Fruit fly (Drosophila melanogaster) whole organism, prepupa: ENCODE measurements around the gene tos.

Experiments
- Blimp-1 ChIP-seq: fragments of 200-800 bp; sonication (Bioruptor generic); optimal IDR thresholded peaks from 3 replicates; lab custom pipeline; 2017; ENCODE audit warnings: missing biosample characterization, missing genetic modification characterization, mild to moderate bottlenecking, moderate library complexity, missing genetic modification reagents
- CG10631 ChIP-seq: fragments of 200-800 bp; sonication (Bioruptor generic); optimal IDR thresholded peaks from 2 replicates; lab custom pipeline; 2016; ENCODE audit warnings: missing biosample characterization, missing genetic modification characterization
- CG10669 ChIP-seq: fragments of 200-800 bp; sonication (Bioruptor generic); optimal IDR thresholded peaks from 3 replicates; lab custom pipeline; 2018; ENCODE audit warnings: missing biosample characterization, mild to moderate bottlenecking, missing genetic modification characterization, moderate library complexity
- CG11294 ChIP-seq: fragments of 200-800 bp; sonication (Bioruptor generic); IDR thresholded peaks from 2 replicates; pipeline ENCODE4 v1.3.6; 2022; ENCODE audit warnings: missing biosample characterization, missing genetic modification characterization
- CG11902 ChIP-seq: fragments of 200-800 bp; sonication (Bioruptor generic); optimal IDR thresholded peaks from 3 replicates; lab custom pipeline; 2016; ENCODE audit warnings: missing biosample characterization, missing genetic modification characterization
- CG15336 ChIP-seq: fragments of 200-800 bp; sonication (Bioruptor generic); IDR thresholded peaks from 2 replicates; pipeline ENCODE4 v1.3.6; 2022; ENCODE audit warnings: missing biosample characterization, missing genetic modification characterization
- CG1621 ChIP-seq: fragments of 200-800 bp; sonication (Bioruptor generic); optimal IDR thresholded peaks from 3 replicates; lab custom pipeline; 2018; ENCODE audit warnings: missing biosample characterization, mild to moderate bottlenecking, missing genetic modification characterization
- CG16779 ChIP-seq: fragments of 200-800 bp; sonication (Bioruptor generic); optimal IDR thresholded peaks from 3 replicates; lab custom pipeline; 2017; ENCODE audit warnings: missing biosample characterization, mild to moderate bottlenecking, missing genetic modification characterization
- CG3032 ChIP-seq: fragments of 200-800 bp; optimal IDR thresholded peaks from 2 replicates; lab custom pipeline; 2019; ENCODE audit warnings: missing biosample characterization, mild to moderate bottlenecking, missing genetic modification characterization, moderate library complexity
- CG31627 ChIP-seq: fragments of 200-800 bp; sonication (Bioruptor generic); optimal IDR thresholded peaks from 3 replicates; lab custom pipeline; 2016; ENCODE audit warnings: missing biosample characterization, missing genetic modification characterization
- CG32006 ChIP-seq: fragments of 200-800 bp; sonication (Bioruptor generic); optimal IDR thresholded peaks from 3 replicates; lab custom pipeline; 2017; ENCODE audit warnings: missing biosample characterization, mild to moderate bottlenecking, missing genetic modification characterization
- CG34406 ChIP-seq: fragments of 200-800 bp; sonication (Bioruptor generic); optimal IDR thresholded peaks from 3 replicates; lab custom pipeline; 2016; ENCODE audit warnings: missing biosample characterization, missing genetic modification characterization
- CG3919 ChIP-seq: fragments of 200-800 bp; sonication (Bioruptor generic); optimal IDR thresholded peaks from 3 replicates; lab custom pipeline; 2016; ENCODE audit warnings: missing biosample characterization, missing genetic modification characterization
- CG4318 ChIP-seq: fragments of 200-800 bp; sonication (Bioruptor generic); optimal IDR thresholded peaks from 3 replicates; lab custom pipeline; 2017; ENCODE audit warnings: missing biosample characterization, mild to moderate bottlenecking, missing genetic modification characterization
- CG6163 ChIP-seq: fragments of 200-800 bp; sonication (Bioruptor generic); IDR thresholded peaks from 3 replicates; pipeline ENCODE4 v1.3.6; 2022; ENCODE audit warnings: missing biosample characterization, missing genetic modification characterization
- CG6276 ChIP-seq: fragments of 200-800 bp; sonication (Bioruptor generic); optimal IDR thresholded peaks from 2 replicates; lab custom pipeline; 2017; ENCODE audit warnings: missing biosample characterization, mild to moderate bottlenecking, missing genetic modification characterization
- CG6792 ChIP-seq: fragments of 200-800 bp; sonication (Bioruptor generic); optimal IDR thresholded peaks from 3 replicates; lab custom pipeline; 2016; ENCODE audit warnings: missing biosample characterization, missing genetic modification characterization
- CG6808 ChIP-seq: fragments of 200-800 bp; sonication (Bioruptor generic); optimal IDR thresholded peaks from 3 replicates; lab custom pipeline; 2017; ENCODE audit warnings: missing biosample characterization, missing genetic modification characterization, mild to moderate bottlenecking, moderate library complexity, missing genetic modification reagents
- CG6854 ChIP-seq: fragments of 200-800 bp; sonication (Bioruptor generic); optimal IDR thresholded peaks from 2 replicates; lab custom pipeline; 2017; ENCODE audit warnings: missing biosample characterization, mild to moderate bottlenecking, missing genetic modification characterization
- CG7368 ChIP-seq: fragments of 200-800 bp; sonication (Bioruptor generic); optimal IDR thresholded peaks from 3 replicates; lab custom pipeline; 2016; ENCODE audit warnings: missing biosample characterization, missing genetic modification characterization
- CG8119 ChIP-seq: fragments of 200-800 bp; sonication (Bioruptor generic); IDR thresholded peaks from 3 replicates; pipeline ENCODE4 v1.3.6; 2022; ENCODE audit warnings: missing biosample characterization, missing genetic modification characterization
- CG8319 ChIP-seq: fragments of 200-800 bp; sonication (Bioruptor generic); optimal IDR thresholded peaks from 3 replicates; lab custom pipeline; 2016; ENCODE audit warnings: missing biosample characterization, missing genetic modification characterization
- CG8632 ChIP-seq: fragments of 200-800 bp; sonication (Bioruptor generic); optimal IDR thresholded peaks from 3 replicates; lab custom pipeline; 2016; ENCODE audit warnings: missing biosample characterization, missing genetic modification characterization
- Eip75B ChIP-seq: fragments of 200-800 bp; sonication (Bioruptor generic); optimal IDR thresholded peaks from 3 replicates; lab custom pipeline; 2016; ENCODE audit warnings: missing biosample characterization, missing genetic modification characterization
- Eip78C ChIP-seq: fragments of 200-800 bp; sonication (Bioruptor generic); peaks from one replicate; lab custom pipeline; 2016; ENCODE audit warnings: missing biosample characterization, missing genetic modification characterization
- Eip93F ChIP-seq: fragments of 200-800 bp; sonication (Bioruptor generic); optimal IDR thresholded peaks from 2 replicates; lab custom pipeline; 2016; ENCODE audit warnings: missing biosample characterization, mild to moderate bottlenecking, missing genetic modification characterization
- Ets21C ChIP-seq: fragments of 200-800 bp; sonication (Bioruptor generic); optimal IDR thresholded peaks from 3 replicates; lab custom pipeline; 2016; ENCODE audit warnings: missing biosample characterization, missing genetic modification characterization
- Ets96B ChIP-seq: fragments of 200-800 bp; optimal IDR thresholded peaks from 2 replicates; lab custom pipeline; 2019; ENCODE audit warnings: missing biosample characterization, mild to moderate bottlenecking, missing genetic modification characterization, moderate library complexity
- Gug ChIP-seq: fragments of 200-800 bp; sonication (Bioruptor generic); IDR thresholded peaks from 2 replicates; pipeline ENCODE4 v1.3.6; 2022; ENCODE audit warnings: missing biosample characterization, missing genetic modification characterization
- Hr38 ChIP-seq: sonication (Bioruptor generic); optimal IDR thresholded peaks from 2 replicates; lab custom pipeline; 2016; ENCODE audit warnings: missing biosample characterization, missing genetic modification characterization
- Hr39 ChIP-seq: fragments of 200-800 bp; sonication (Bioruptor generic); optimal IDR thresholded peaks from 2 replicates; lab custom pipeline; 2016; ENCODE audit warnings: missing biosample characterization, missing genetic modification characterization
- Hr4 ChIP-seq: fragments of 200-800 bp; sonication (Bioruptor generic); optimal IDR thresholded peaks from 3 replicates; lab custom pipeline; 2016; ENCODE audit warnings: missing biosample characterization, missing genetic modification characterization
- Lpt ChIP-seq: fragments of 200-800 bp; sonication (Bioruptor generic); optimal IDR thresholded peaks from 3 replicates; lab custom pipeline; 2016; ENCODE audit warnings: missing biosample characterization, missing genetic modification characterization
- Met ChIP-seq: fragments of 200-800 bp; sonication (Bioruptor generic); optimal IDR thresholded peaks from 3 replicates; lab custom pipeline; 2016; ENCODE audit warnings: missing biosample characterization, missing genetic modification characterization
- Smox ChIP-seq: fragments of 200-800 bp; sonication (Bioruptor generic); optimal IDR thresholded peaks from 3 replicates; lab custom pipeline; 2016; ENCODE audit warnings: missing biosample characterization, missing genetic modification characterization
- Sox102F ChIP-seq: fragments of 200-800 bp; sonication (Bioruptor generic); optimal IDR thresholded peaks from 2 replicates; lab custom pipeline; 2016; ENCODE audit warnings: missing biosample characterization, mild to moderate bottlenecking, missing genetic modification characterization
- achi ChIP-seq: fragments of 200-800 bp; sonication (Bioruptor generic); optimal IDR thresholded peaks from 3 replicates; lab custom pipeline; 2016; ENCODE audit warnings: missing biosample characterization, missing genetic modification characterization
- cyc ChIP-seq: fragments of 200-800 bp; sonication (Bioruptor generic); optimal IDR thresholded peaks from 3 replicates; lab custom pipeline; 2016; ENCODE audit warnings: missing biosample characterization, missing genetic modification characterization
- dac ChIP-seq: fragments of 200-800 bp; sonication (Bioruptor generic); optimal IDR thresholded peaks from 2 replicates; lab custom pipeline; 2017; ENCODE audit warnings: missing biosample characterization, mild to moderate bottlenecking, missing genetic modification characterization
- dsx ChIP-seq: fragments of 200-800 bp; optimal IDR thresholded peaks from 3 replicates; lab custom pipeline; 2019; ENCODE audit warnings: missing biosample characterization, mild to moderate bottlenecking, missing genetic modification characterization, moderate library complexity; ENCODE audit not compliant: poor library complexity, severe bottlenecking
- eg ChIP-seq: fragments of 200-800 bp; sonication (Bioruptor generic); IDR thresholded peaks from 3 replicates; pipeline ENCODE4 v1.3.6; 2022; ENCODE audit warnings: missing biosample characterization, missing genetic modification characterization
- esn ChIP-seq: fragments of 200-800 bp; sonication (Bioruptor generic); optimal IDR thresholded peaks from 2 replicates; lab custom pipeline; 2016; ENCODE audit warnings: missing biosample characterization, mild to moderate bottlenecking, missing genetic modification characterization, moderate library complexity
- fd59A ChIP-seq: fragments of 200-800 bp; sonication (Bioruptor generic); optimal IDR thresholded peaks from 2 replicates; lab custom pipeline; 2017; ENCODE audit warnings: missing biosample characterization, mild to moderate bottlenecking, missing genetic modification characterization, missing genetic modification reagents
- fd85E ChIP-seq: fragments of 200-800 bp; sonication (Bioruptor generic); optimal IDR thresholded peaks from 3 replicates; lab custom pipeline; 2016; ENCODE audit warnings: missing biosample characterization, missing genetic modification characterization
- fkh ChIP-seq: fragments of 200-800 bp; sonication (Bioruptor generic); optimal IDR thresholded peaks from 3 replicates; lab custom pipeline; 2017; ENCODE audit warnings: missing biosample characterization, mild to moderate bottlenecking, missing genetic modification characterization, moderate library complexity
- lz ChIP-seq: fragments of 200-800 bp; sonication (Bioruptor generic); optimal IDR thresholded peaks from 3 replicates; lab custom pipeline; 2016; ENCODE audit warnings: missing biosample characterization, missing genetic modification characterization
- net ChIP-seq: fragments of 200-800 bp; sonication (Bioruptor generic); optimal IDR thresholded peaks from 3 replicates; lab custom pipeline; 2016; ENCODE audit warnings: missing biosample characterization, missing genetic modification characterization
- salr ChIP-seq, 2 experiments: fragments of 200-800 bp; sonication (Bioruptor generic); optimal IDR thresholded peaks; 3 replicates each; lab custom pipeline; 2016 to 2018; ENCODE audit warnings: missing biosample characterization in 2 of 2, missing genetic modification characterization in 2 of 2, mild to moderate bottlenecking in 1 of 2
- ss ChIP-seq, 2 experiments: fragments of 200-800 bp; sonication (Bioruptor generic); optimal IDR thresholded peaks; 2 replicates in 1 of 2; 3 replicates in 1 of 2; lab custom pipeline; 2017 to 2018; ENCODE audit warnings: mild to moderate bottlenecking in 2 of 2, missing biosample characterization in 2 of 2, missing genetic modification characterization in 2 of 2, moderate library complexity in 1 of 2
- topi ChIP-seq: fragments of 200-800 bp; sonication (Bioruptor generic); optimal IDR thresholded peaks from 3 replicates; lab custom pipeline; 2016; ENCODE audit warnings: missing biosample characterization, missing genetic modification characterization
- vri ChIP-seq: fragments of 200-800 bp; sonication (Bioruptor generic); optimal IDR thresholded peaks from 3 replicates; lab custom pipeline; 2016; ENCODE audit warnings: missing biosample characterization, mild to moderate bottlenecking, missing genetic modification characterization

The tos gene

dm6 chr2L:18708239-18708891 is 26.5 kb upstream of the tos start, which contains the start of the genes Faf2 and Grip71:
Faf2 (minus strand) TSS chr2L:18708688.
Grip71 (plus strand) TSS chr2L:18708846.
- peak; percentile 90 for TF ChIP-seq CG32006 (GFP tag; lab: Kevin White, UChicago)
- TF ChIP-seq fkh (GFP tag; lab: Kevin White, UChicago), result peak; percentile 54
- TF ChIP-seq Eip78C (GFP tag; lab: Kevin White, UChicago), result peak; percentile 93
- TF ChIP-seq esn (GFP tag; lab: Kevin White, UChicago), result peak; percentile 79
- TF ChIP-seq Hr38, result peak; percentile 37
- peak; percentile 82 for TF ChIP-seq Eip93F (GFP tag; lab: Kevin White, UChicago)
- TF ChIP-seq vri (GFP tag; lab: Kevin White, UChicago), result no peak
- peak; percentile 91 for TF ChIP-seq Hr4
- TF ChIP-seq CG6854, result peak; percentile 24
- peak; percentile 80 for TF ChIP-seq Eip75B (GFP tag; lab: Kevin White, UChicago)
- TF ChIP-seq Blimp-1, result peak; percentile 21
- TF ChIP-seq Ets21C (GFP tag; lab: Kevin White, UChicago), result peak; percentile 88
- peak; percentile 90 for TF ChIP-seq CG31627
- peak; percentile 68 for TF ChIP-seq CG8319 (GFP tag; lab: Kevin White, UChicago)
- peak; percentile 82 for TF ChIP-seq CG3919 (GFP tag; lab: Kevin White, UChicago)
- TF ChIP-seq CG6792 (GFP tag; lab: Kevin White, UChicago), result peak; percentile 62
- peak; percentile 53 for TF ChIP-seq fd59A
- peak; percentile 85 for TF ChIP-seq lz
- peak; percentile 91 for TF ChIP-seq Hr39 (GFP tag; lab: Kevin White, UChicago)
- peak; percentile 87 for TF ChIP-seq CG4318 (GFP tag; lab: Kevin White, UChicago)
- TF ChIP-seq ss (GFP tag; optimal IDR thresholded peaks at IDR 0.05; lab: Kevin White, UChicago), result peak; percentile 56 to 74
- TF ChIP-seq salr (GFP tag; optimal IDR thresholded peaks at IDR 0.05; lab: Kevin White, UChicago), result peak; percentile 61 to 70
- TF ChIP-seq CG11294 (GFP tag; lab: Robert Waterston, UW), result peak; percentile 90
- TF ChIP-seq CG8632 (GFP tag; lab: Kevin White, UChicago), result peak; percentile 69
- peak; percentile 14 for TF ChIP-seq CG16779 (tag; lab: Kevin White, UChicago)
- TF ChIP-seq CG11902 (GFP tag; lab: Kevin White, UChicago), result peak; percentile 85
- TF ChIP-seq fd85E (GFP tag; lab: Kevin White, UChicago), result no peak
- TF ChIP-seq CG15336 (GFP tag; lab: Robert Waterston, UW), result peak; percentile 61; the same call in 1 of the 2 replicates
- TF ChIP-seq CG6276 (GFP tag; lab: Kevin White, UChicago), result no peak
- peak; percentile 63 for TF ChIP-seq Sox102F (GFP tag; lab: Kevin White, UChicago)
- TF ChIP-seq CG10631 (GFP tag; lab: Kevin White, UChicago), result peak; percentile 89
- peak; percentile 71 for TF ChIP-seq net
- TF ChIP-seq CG1621 (tag; lab: Kevin White, UChicago), result peak; percentile 68
- peak; percentile 83 for TF ChIP-seq Met (GFP tag; lab: Kevin White, UChicago)
- peak; percentile 78 for TF ChIP-seq CG8119 (GFP tag; lab: Robert Waterston, UW)
- peak; percentile 91 for TF ChIP-seq CG6163 (GFP tag; lab: Robert Waterston, UW)
- peak; percentile 90 for TF ChIP-seq CG3032
- peak; percentile 80 for TF ChIP-seq achi
- TF ChIP-seq Ets96B (tag; lab: Kevin White, UChicago), result peak; percentile 77
- TF ChIP-seq dsx (GFP tag; lab: Kevin White, UChicago), result peak; percentile 71
- peak; percentile 85 for TF ChIP-seq dac
- peak; percentile 81 for TF ChIP-seq Smox
- peak; percentile 87 for TF ChIP-seq cyc
- peak; percentile 77 for TF ChIP-seq CG10669
- peak; percentile 28 for TF ChIP-seq CG7368 (GFP tag; lab: Kevin White, UChicago)
- peak; percentile 94 for TF ChIP-seq Gug (GFP tag; lab: Robert Waterston, UW)
- TF ChIP-seq Lpt (GFP tag; lab: Kevin White, UChicago), result peak; percentile 83
- peak; percentile 95 for TF ChIP-seq eg (GFP tag; lab: Robert Waterston, UW)
- peak; percentile 70 for TF ChIP-seq CG34406 (GFP tag; lab: Kevin White, UChicago)
- peak; percentile 46 for TF ChIP-seq CG6808 (GFP tag; lab: Kevin White, UChicago)
- peak; percentile 79 for TF ChIP-seq topi (GFP tag; lab: Kevin White, UChicago)
